Worm (Caenorhabditis elegans) whole organism, young adult: ENCODE data around the gene C06G4.6.

Source experiments
- F10E7.11 ChIP-seq: sonication (generic microtip); optimal IDR thresholded peaks from 2 replicates; lab custom pipeline; 2017; ENCODE audit warnings: mild to moderate bottlenecking, missing genetic modification characterization, moderate library complexity, missing compliant biosample characterization
- F33H1.4 ChIP-seq: fragments of 200-800 bp; sonication (Bioruptor generic); IDR thresholded peaks from 2 replicates; pipeline ENCODE4 v1.3.6; 2022; ENCODE audit warnings: missing genetic modification reagents, missing genetic modification characterization, missing compliant biosample characterization
- F37B4.10 ChIP-seq: fragments of 200-800 bp; sonication (Bioruptor generic); IDR thresholded peaks from 2 replicates; pipeline ENCODE4 v1.3.6; 2022; ENCODE audit warnings: missing genetic modification characterization, missing compliant biosample characterization
- F39B2.1 ChIP-seq: fragments of 200-800 bp; sonication (Bioruptor generic); IDR thresholded peaks from 2 replicates; pipeline ENCODE4 v1.3.6; 2022; ENCODE audit warnings: missing genetic modification reagents, missing genetic modification characterization, missing compliant biosample characterization
- F57A8.1 ChIP-seq: fragments of 200-800 bp; sonication (Bioruptor generic); optimal IDR thresholded peaks from 2 replicates; lab custom pipeline; 2018; ENCODE audit warnings: mild to moderate bottlenecking, missing genetic modification characterization, moderate library complexity, missing compliant biosample characterization
- K12H6.12 ChIP-seq: fragments of 200-800 bp; sonication (Bioruptor generic); optimal IDR thresholded peaks from 2 replicates; lab custom pipeline; 2018; ENCODE audit warnings: mild to moderate bottlenecking, missing genetic modification characterization, missing compliant biosample characterization
- Y53F4B.3 ChIP-seq: fragments of 200-800 bp; sonication (Bioruptor generic); IDR thresholded peaks from 2 replicates; pipeline ENCODE4 v1.3.6; 2022; ENCODE audit warnings: missing genetic modification reagents, missing genetic modification characterization, missing compliant biosample characterization
- Y53G8AR.9 ChIP-seq: fragments of 200-800 bp; sonication (Bioruptor generic); conservative IDR thresholded peaks from 2 replicates; pipeline ENCODE4 v1.3.6; 2022; ENCODE audit warnings: missing genetic modification reagents, missing genetic modification characterization, missing compliant biosample characterization
- Y56A3A.18 ChIP-seq: fragments of 200-800 bp; sonication (Bioruptor generic); IDR thresholded peaks from 2 replicates; pipeline ENCODE4 v1.3.6; 2022; ENCODE audit warnings: missing genetic modification reagents, missing genetic modification characterization, missing compliant biosample characterization
- Y95B8A.8 ChIP-seq: fragments of 200-800 bp; sonication (Bioruptor generic); IDR thresholded peaks from 2 replicates; pipeline ENCODE4 v1.3.6; 2022; ENCODE audit warnings: missing genetic modification reagents, missing genetic modification characterization, missing compliant biosample characterization
- akir-1 ChIP-seq: fragments of 200-800 bp; sonication (Bioruptor generic); optimal IDR thresholded peaks from 2 replicates; lab custom pipeline; 2018; ENCODE audit warnings: mild to moderate bottlenecking, missing genetic modification characterization, moderate library complexity, missing compliant biosample characterization
- atf-7 ChIP-seq: sonication (generic microtip); optimal IDR thresholded peaks from 2 replicates; lab custom pipeline; 2017; ENCODE audit warnings: mild to moderate bottlenecking, missing genetic modification characterization, missing compliant biosample characterization
- athp-1 ChIP-seq: sonication (generic microtip); optimal IDR thresholded peaks from 2 replicates; lab custom pipeline; 2017; ENCODE audit warnings: mild to moderate bottlenecking, missing genetic modification characterization, missing compliant biosample characterization
- attf-5 ChIP-seq: fragments of 200-800 bp; sonication (Bioruptor generic); optimal IDR thresholded peaks from 2 replicates; lab custom pipeline; 2018; ENCODE audit warnings: mild to moderate bottlenecking, missing genetic modification characterization, missing compliant biosample characterization
- attf-6 ChIP-seq: fragments of 200-800 bp; sonication (Bioruptor generic); IDR thresholded peaks from 2 replicates; pipeline ENCODE4 v1.3.6; 2022; ENCODE audit warnings: missing genetic modification reagents, missing genetic modification characterization, missing compliant biosample characterization
- cebp-1 ChIP-seq, 2 experiments: fragments of 200-800 bp in 1 of 2; sonication (Bioruptor generic) in 1 of 2; sonication (generic microtip) in 1 of 2; IDR thresholded peaks in 1 of 2; optimal IDR thresholded peaks in 1 of 2; 2 replicates each; pipeline versions ENCODE4 v1.3.6 to Lab custom; 2017 to 2022; ENCODE audit warnings: missing compliant biosample characterization in 2 of 2, missing genetic modification characterization in 2 of 2, mild to moderate bottlenecking in 1 of 2, missing genetic modification reagents in 1 of 2, moderate library complexity in 1 of 2
- cebp-2 ChIP-seq: fragments of 200-800 bp; sonication (Bioruptor generic); IDR thresholded peaks from 2 replicates; pipeline ENCODE4 v1.3.6; 2022; ENCODE audit warnings: missing genetic modification characterization, missing compliant biosample characterization
- chd-7 ChIP-seq: sonication (generic microtip); optimal IDR thresholded peaks from 2 replicates; lab custom pipeline; 2016; ENCODE audit warnings: mild to moderate bottlenecking, missing genetic modification characterization, moderate library complexity, missing compliant biosample characterization
- dpl-1 ChIP-seq: fragments of 150-350 bp; optimal IDR thresholded peaks from 2 replicates; lab custom pipeline; 2014; ENCODE audit warnings: missing biosample characterization, missing genetic modification reagents, missing genetic modification characterization
- egl-44 ChIP-seq: fragments of 200-800 bp; sonication (Bioruptor generic); IDR thresholded peaks from 2 replicates; pipeline ENCODE4 v1.3.6; 2022; ENCODE audit warnings: missing genetic modification reagents, missing genetic modification characterization, missing compliant biosample characterization
- gei-17 ChIP-seq: fragments of 200-800 bp; sonication (Bioruptor generic); optimal IDR thresholded peaks from 2 replicates; lab custom pipeline; 2018; ENCODE audit warnings: mild to moderate bottlenecking, missing genetic modification characterization, missing compliant biosample characterization
- him-1 ChIP-seq: sonication (generic microtip); optimal IDR thresholded peaks from 2 replicates; lab custom pipeline; 2016; ENCODE audit warnings: missing genotype, missing genetic modification reagents, missing genetic modification characterization, missing compliant biosample characterization
- hmg-1.2 ChIP-seq: fragments of 200-800 bp; sonication (Bioruptor generic); IDR thresholded peaks from 2 replicates; pipeline ENCODE4 v1.3.6; 2022; ENCODE audit warnings: missing genetic modification reagents, missing genetic modification characterization, missing compliant biosample characterization
- hmg-20 ChIP-seq: fragments of 200-800 bp; sonication (Bioruptor generic); IDR thresholded peaks from 2 replicates; pipeline ENCODE4 v1.3.6; 2022; ENCODE audit warnings: missing genetic modification reagents, missing genetic modification characterization, missing compliant biosample characterization
- hrde-1 ChIP-seq: sonication (generic microtip); optimal IDR thresholded peaks from 2 replicates; lab custom pipeline; 2016; ENCODE audit warnings: missing genetic modification characterization, mild to moderate bottlenecking, missing compliant biosample characterization, moderate library complexity, missing genotype, missing genetic modification reagents, borderline replicate concordance
- lag-1 ChIP-seq: fragments of 200-800 bp; sonication (Bioruptor generic); IDR thresholded peaks from 2 replicates; pipeline ENCODE4 v1.3.6; 2022; ENCODE audit warnings: missing genetic modification reagents, missing genetic modification characterization, missing compliant biosample characterization
- let-526 ChIP-seq: fragments of 200-800 bp; sonication (Bioruptor generic); IDR thresholded peaks from 2 replicates; pipeline ENCODE4 v1.3.6; 2022; ENCODE audit warnings: missing genetic modification reagents, missing genetic modification characterization, missing compliant biosample characterization
- let-607 ChIP-seq, 2 experiments: fragments of 200-800 bp in 1 of 2; sonication (Bioruptor generic) in 1 of 2; sonication (generic microtip) in 1 of 2; optimal IDR thresholded peaks; 2 replicates each; lab custom pipeline; 2016 to 2018; ENCODE audit warnings: mild to moderate bottlenecking in 2 of 2, missing compliant biosample characterization in 2 of 2, missing genetic modification characterization in 2 of 2, moderate library complexity in 2 of 2, missing genotype in 1 of 2
- lin-40 ChIP-seq: sonication (generic microtip); optimal IDR thresholded peaks from 2 replicates; lab custom pipeline; 2016; ENCODE audit warnings: missing genetic modification characterization, mild to moderate bottlenecking, missing compliant biosample characterization, missing genotype, missing genetic modification reagents
- lir-1 ChIP-seq: fragments of 200-800 bp; sonication (Bioruptor generic); conservative IDR thresholded peaks from 2 replicates; pipeline ENCODE4 v1.3.6; 2022; ENCODE audit warnings: missing genetic modification reagents, missing genetic modification characterization, missing compliant biosample characterization
- madf-10 ChIP-seq: sonication (generic microtip); optimal IDR thresholded peaks from 2 replicates; lab custom pipeline; 2016; ENCODE audit warnings: mild to moderate bottlenecking, missing genetic modification characterization, missing compliant biosample characterization
- madf-8 ChIP-seq: fragments of 200-800 bp; sonication (Bioruptor generic); conservative IDR thresholded peaks from 2 replicates; pipeline ENCODE4 v1.3.6; 2022; ENCODE audit warnings: missing genetic modification reagents, missing genetic modification characterization, missing compliant biosample characterization
- mcd-1 ChIP-seq: fragments of 200-800 bp; sonication (Bioruptor generic); IDR thresholded peaks from 2 replicates; pipeline ENCODE4 v1.3.6; 2022; ENCODE audit warnings: missing genetic modification reagents, missing genetic modification characterization, missing compliant biosample characterization
- nhr-120 ChIP-seq: fragments of 200-800 bp; sonication (Bioruptor generic); IDR thresholded peaks from 2 replicates; pipeline ENCODE4 v1.3.6; 2022; ENCODE audit warnings: missing genetic modification characterization, missing compliant biosample characterization
- nhr-27 ChIP-seq: fragments of 200-800 bp; sonication (Bioruptor generic); optimal IDR thresholded peaks from 2 replicates; lab custom pipeline; 2018; ENCODE audit warnings: mild to moderate bottlenecking, missing genetic modification characterization, moderate library complexity, missing compliant biosample characterization
- nhr-80 ChIP-seq: sonication (generic microtip); optimal IDR thresholded peaks from 2 replicates; lab custom pipeline; 2016; ENCODE audit warnings: missing genetic modification characterization, missing compliant biosample characterization
- nhr-90 ChIP-seq: sonication (generic microtip); optimal IDR thresholded peaks from 2 replicates; lab custom pipeline; 2016; ENCODE audit warnings: missing genotype, mild to moderate bottlenecking, missing genetic modification characterization, missing compliant biosample characterization
- rec-8 ChIP-seq, 2 experiments: sonication (generic microtip); optimal IDR thresholded peaks; 2 replicates each; lab custom pipeline; 2016; ENCODE audit warnings: mild to moderate bottlenecking in 2 of 2, missing genetic modification characterization in 2 of 2, missing genetic modification reagents in 2 of 2, missing genotype in 2 of 2, missing biosample characterization in 1 of 2, missing compliant biosample characterization in 1 of 2, moderate library complexity in 1 of 2
- repo-1 ChIP-seq: sonication (generic microtip); optimal IDR thresholded peaks from 2 replicates; lab custom pipeline; 2017; ENCODE audit warnings: mild to moderate bottlenecking, missing genetic modification characterization, missing compliant biosample characterization
- rpc-1 ChIP-seq, 2 experiments: fragments of 150-350 bp in 1 of 2; sonication (generic microtip) in 1 of 2; optimal IDR thresholded peaks; 2 replicates each; lab custom pipeline; 2014 to 2018; ENCODE audit warnings: missing biosample characterization in 1 of 2, missing genetic modification characterization in 1 of 2, missing genetic modification reagents in 1 of 2, missing genotype in 1 of 2
- snpc-4 ChIP-seq, 5 experiments: fragments of 150-350 bp in 1 of 5; sonication (generic microtip) in 4 of 5; optimal IDR thresholded peaks; 2 replicates each; lab custom pipeline; 2014 to 2018; ENCODE audit warnings: missing genetic modification characterization in 5 of 5, missing biosample characterization in 3 of 5, antibody characterized with exemption in 2 of 5, mild to moderate bottlenecking in 2 of 5, missing compliant biosample characterization in 2 of 5, missing genotype in 2 of 5, moderate library complexity in 2 of 5, missing genetic modification reagents in 1 of 5
- somi-1 ChIP-seq: fragments of 200-800 bp; sonication (Bioruptor generic); optimal IDR thresholded peaks from 2 replicates; lab custom pipeline; 2018; ENCODE audit warnings: mild to moderate bottlenecking, missing genetic modification characterization, missing compliant biosample characterization
- zim-3 ChIP-seq: sonication (generic microtip); optimal IDR thresholded peaks from 2 replicates; lab custom pipeline; 2017; ENCODE audit warnings: mild to moderate bottlenecking, missing genetic modification characterization, moderate library complexity, missing compliant biosample characterization
- ztf-18 ChIP-seq: sonication (generic microtip); optimal IDR thresholded peaks from 2 replicates; lab custom pipeline; 2016; ENCODE audit warnings: missing genotype, mild to moderate bottlenecking, missing genetic modification characterization, missing compliant biosample characterization
- ztf-22 ChIP-seq: fragments of 200-800 bp; sonication (Bioruptor generic); optimal IDR thresholded peaks from 2 replicates; lab custom pipeline; 2018; ENCODE audit warnings: mild to moderate bottlenecking, missing genetic modification characterization, moderate library complexity, missing compliant biosample characterization
- ztf-28 ChIP-seq: fragments of 200-800 bp; sonication (Bioruptor generic); IDR thresholded peaks from 2 replicates; pipeline ENCODE4 v1.3.6; 2022; ENCODE audit warnings: missing genetic modification reagents, missing genetic modification characterization, missing compliant biosample characterization

Gene C06G4.6

DNA sequence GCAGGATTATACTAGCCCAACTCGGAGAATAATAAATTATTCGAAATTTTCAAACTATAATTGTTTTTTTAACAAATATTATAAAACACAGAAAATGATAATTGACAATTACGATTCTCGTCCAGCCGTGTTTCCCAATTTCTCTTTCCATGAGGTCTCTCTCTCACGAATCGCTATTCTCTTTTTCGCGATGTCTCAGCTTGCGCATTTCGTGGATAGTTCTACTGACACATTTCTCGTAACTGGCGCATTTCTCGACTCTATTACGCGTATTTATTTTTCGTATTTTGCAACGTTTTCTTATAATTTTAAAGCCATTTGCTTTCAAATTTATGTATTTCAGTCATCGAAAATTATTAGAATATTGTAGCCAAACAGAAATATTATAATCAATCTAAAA lies 39.6 kb downstream of the C06G4.6 start:
- TF ChIP-seq Y95B8A.8 (peak; percentile 98), F57A8.1 (GFP tag; lab: Kevin White, UChicago) (no peak), ztf-22 (GFP tag; lab: Kevin White, UChicago) (peak; percentile 93), lag-1 (GFP tag; lab: Robert Waterston, UW) (no peak), Y56A3A.18 (GFP tag; lab: Robert Waterston, UW) (0 out of 2 replicates have a peak, but pooled peaks have one; percentile 58), lin-40 (tag; lab: Kevin White, UChicago) (peak; percentile 95), rpc-1 (optimal IDR thresholded peaks at IDR 0.05; lab: Kevin White, UChicago) (peak; percentile 7), rpc-1 (tag; optimal IDR thresholded peaks at IDR 0.05; lab: Kevin White, UChicago) (peak; percentile 20), F10E7.11 (tag; lab: Kevin White, UChicago) (peak; percentile 38), mcd-1 (GFP tag; lab: Robert Waterston, UW) (peak; percentile 93), rec-8 (tag; optimal IDR thresholded peaks at IDR 0.05; lab: Kevin White, UChicago) (peak; percentile 93 to 99), atf-7 (tag; lab: Kevin White, UChicago) (no peak), hmg-20 (GFP tag; lab: Robert Waterston, UW) (peak; percentile 81), let-526 (GFP tag; lab: Robert Waterston, UW) (peak; percentile 99), nhr-80 (peak; percentile 99), repo-1 (tag; lab: Kevin White, UChicago) (peak; percentile 2), chd-7 (tag; lab: Kevin White, UChicago) (peak; percentile 95), nhr-27 (tag; lab: Kevin White, UChicago) (no peak), nhr-120 (GFP tag; lab: Robert Waterston, UW) (0 out of 2 replicates have a peak, but pooled peaks have one; percentile 49), akir-1 (GFP tag; lab: Kevin White, UChicago) (peak; percentile 95), F33H1.4 (GFP tag; lab: Robert Waterston, UW) (peak; percentile 85), hrde-1 (tag; lab: Kevin White, UChicago) (peak; percentile 93), egl-44 (GFP tag; lab: Robert Waterston, UW) (peak; percentile 93), ztf-18 (tag; lab: Kevin White, UChicago) (peak; percentile 100), ztf-28 (GFP tag; lab: Robert Waterston, UW) (peak; percentile 100), hmg-1.2 (GFP tag; lab: Robert Waterston, UW) (peak; percentile 88), athp-1 (peak; percentile 98), F37B4.10 (peak; percentile 88; the same call in 1 of the 2 replicates), him-1 (peak; percentile 89), nhr-90 (tag; lab: Kevin White, UChicago) (peak; percentile 96), snpc-4 (GFP tag; optimal IDR thresholded peaks at IDR 0.05; lab: Kevin White, UChicago) (peak; percentile 83), snpc-4 (tag; optimal IDR thresholded peaks at IDR 0.05; lab: Kevin White, UChicago) (peak; percentile 86 to 90 (median 89)), zim-3 (tag; lab: Kevin White, UChicago) (peak; percentile 99), attf-5 (GFP tag; lab: Kevin White, UChicago) (peak; percentile 100), F39B2.1 (GFP tag; lab: Robert Waterston, UW) (no peak), lir-1 (GFP tag; lab: Robert Waterston, UW) (peak; percentile 94), let-607 (tag; optimal IDR thresholded peaks at IDR 0.05; lab: Kevin White, UChicago) (peak; percentile 84 to 91), madf-10 (tag; lab: Kevin White, UChicago) (peak; percentile 97), madf-8 (GFP tag; lab: Robert Waterston, UW) (peak; percentile 76), dpl-1 (peak; percentile 89), Y53F4B.3 (GFP tag; lab: Robert Waterston, UW) (peak; percentile 96), gei-17 (GFP tag; lab: Kevin White, UChicago) (no peak), K12H6.12 (peak; percentile 99), Y53G8AR.9 (GFP tag; lab: Robert Waterston, UW) (peak; percentile 92), cebp-2 (GFP tag; lab: Robert Waterston, UW) (no peak), somi-1 (GFP tag; lab: Kevin White, UChicago) (peak; percentile 97), attf-6 (peak; percentile 82), cebp-1 (GFP tag; IDR thresholded peaks at IDR 0.05; lab: Robert Waterston, UW) (peak; percentile 96), cebp-1 (tag; optimal IDR thresholded peaks at IDR 0.05; lab: Kevin White, UChicago) (peak; percentile 96)
